Worm (Caenorhabditis elegans) whole organism, young adult: ENCODE data around the gene srt-23.
A peak's percentile ranks its signal among the peaks of the same experiment; 100 is the strongest.
"Not testable (repeated sequence)": the region's sequence is repeated elsewhere in the genome, so short reads cannot be mapped to it uniquely, and the experiment has no call there.

Experiments
- B0035.1 ChIP-seq: sonication (generic microtip); optimal IDR thresholded peaks from 2 replicates; lab custom pipeline; 2016; ENCODE audit warnings: missing genetic modification characterization, mild to moderate bottlenecking, missing compliant biosample characterization, missing genotype, missing genetic modification reagents
- D2030.7 ChIP-seq: fragments of 200-800 bp; sonication (Bioruptor generic); IDR thresholded peaks from 2 replicates; pipeline ENCODE4 v1.3.6; 2022; ENCODE audit warnings: missing genetic modification reagents, missing genetic modification characterization, missing compliant biosample characterization
- F22D6.2 ChIP-seq: sonication (generic microtip); optimal IDR thresholded peaks from 2 replicates; lab custom pipeline; 2016; ENCODE audit warnings: mild to moderate bottlenecking, missing genetic modification characterization, missing compliant biosample characterization
- F57C9.4 ChIP-seq: sonication (generic microtip); optimal IDR thresholded peaks from 2 replicates; lab custom pipeline; 2017; ENCODE audit warnings: mild to moderate bottlenecking, missing genetic modification characterization, missing compliant biosample characterization
- K12H6.12 ChIP-seq: fragments of 200-800 bp; sonication (Bioruptor generic); optimal IDR thresholded peaks from 2 replicates; lab custom pipeline; 2018; ENCODE audit warnings: mild to moderate bottlenecking, missing genetic modification characterization, missing compliant biosample characterization
- T07F8.4 ChIP-seq: sonication (generic microtip); optimal IDR thresholded peaks from 2 replicates; lab custom pipeline; 2016; ENCODE audit warnings: mild to moderate bottlenecking, missing genetic modification characterization, moderate library complexity, missing compliant biosample characterization
- Y56A3A.18 ChIP-seq: fragments of 200-800 bp; sonication (Bioruptor generic); IDR thresholded peaks from 2 replicates; pipeline ENCODE4 v1.3.6; 2022; ENCODE audit warnings: missing genetic modification reagents, missing genetic modification characterization, missing compliant biosample characterization
- Y79H2A.3 ChIP-seq: fragments of 200-800 bp; sonication (Bioruptor generic); conservative IDR thresholded peaks from 2 replicates; pipeline ENCODE4 v1.3.6; 2022; ENCODE audit warnings: missing genetic modification reagents, missing genetic modification characterization, missing compliant biosample characterization
- aptf-3 ChIP-seq: fragments of 200-800 bp; sonication (Bioruptor generic); IDR thresholded peaks from 2 replicates; pipeline ENCODE4 v1.3.6; 2022; ENCODE audit warnings: missing genetic modification characterization, missing compliant biosample characterization
- attf-3 ChIP-seq: fragments of 200-800 bp; sonication (Bioruptor generic); conservative IDR thresholded peaks from 2 replicates; pipeline ENCODE4 v1.3.6; 2022; ENCODE audit warnings: missing genetic modification reagents, missing genetic modification characterization, missing compliant biosample characterization
- ceh-100 ChIP-seq: fragments of 200-800 bp; sonication (Bioruptor generic); IDR thresholded peaks from 2 replicates; pipeline ENCODE4 v1.3.6; 2022; ENCODE audit warnings: missing genetic modification reagents, missing genetic modification characterization, missing compliant biosample characterization
- ceh-27 ChIP-seq: fragments of 200-800 bp; sonication (Bioruptor generic); optimal IDR thresholded peaks from 2 replicates; lab custom pipeline; 2018; ENCODE audit warnings: mild to moderate bottlenecking, missing genetic modification characterization, moderate library complexity, missing compliant biosample characterization
- ceh-58 ChIP-seq: fragments of 200-800 bp; sonication (Bioruptor generic); IDR thresholded peaks from 2 replicates; pipeline ENCODE4 v1.3.6; 2022; ENCODE audit warnings: missing genetic modification characterization, missing compliant biosample characterization
- ceh-79 ChIP-seq: sonication (generic microtip); optimal IDR thresholded peaks from 2 replicates; lab custom pipeline; 2017; ENCODE audit warnings: mild to moderate bottlenecking, missing genetic modification characterization, missing compliant biosample characterization
- dox-1 ChIP-seq: fragments of 200-800 bp; sonication (Bioruptor generic); IDR thresholded peaks from 2 replicates; pipeline ENCODE4 v1.3.6; 2022; ENCODE audit warnings: missing genetic modification reagents, missing genetic modification characterization, missing compliant biosample characterization
- dpl-1 ChIP-seq: fragments of 150-350 bp; optimal IDR thresholded peaks from 2 replicates; lab custom pipeline; 2014; ENCODE audit warnings: missing biosample characterization, missing genetic modification reagents, missing genetic modification characterization
- efl-1 ChIP-seq: fragments of 150-350 bp; optimal IDR thresholded peaks from 2 replicates; lab custom pipeline; 2014; ENCODE audit warnings: missing biosample characterization, missing genetic modification reagents, missing genetic modification characterization
- gei-17 ChIP-seq: fragments of 200-800 bp; sonication (Bioruptor generic); optimal IDR thresholded peaks from 2 replicates; lab custom pipeline; 2018; ENCODE audit warnings: mild to moderate bottlenecking, missing genetic modification characterization, missing compliant biosample characterization
- hlh-12 ChIP-seq: sonication (generic microtip); optimal IDR thresholded peaks from 2 replicates; lab custom pipeline; 2016; ENCODE audit warnings: missing genetic modification characterization, missing compliant biosample characterization
- hmg-1.2 ChIP-seq: fragments of 200-800 bp; sonication (Bioruptor generic); IDR thresholded peaks from 2 replicates; pipeline ENCODE4 v1.3.6; 2022; ENCODE audit warnings: missing genetic modification reagents, missing genetic modification characterization, missing compliant biosample characterization
- lin-26 ChIP-seq: fragments of 200-800 bp; sonication (Bioruptor generic); IDR thresholded peaks from 2 replicates; pipeline ENCODE4 v1.3.6; 2022; ENCODE audit warnings: missing genetic modification reagents, missing genetic modification characterization, missing compliant biosample characterization
- lin-35 ChIP-seq, 3 experiments: fragments of 150-350 bp in 2 of 3; sonication (generic microtip) in 1 of 3; optimal IDR thresholded peaks; 2 replicates each; lab custom pipeline; 2014 to 2018; ENCODE audit warnings: missing biosample characterization in 3 of 3, missing genetic modification characterization in 3 of 3, missing genetic modification reagents in 3 of 3
- lin-40 ChIP-seq: sonication (generic microtip); optimal IDR thresholded peaks from 2 replicates; lab custom pipeline; 2016; ENCODE audit warnings: missing genetic modification characterization, mild to moderate bottlenecking, missing compliant biosample characterization, missing genotype, missing genetic modification reagents
- lin-54 ChIP-seq: fragments of 200-800 bp; sonication (Bioruptor generic); optimal IDR thresholded peaks from 2 replicates; lab custom pipeline; 2018; ENCODE audit warnings: mild to moderate bottlenecking, missing genetic modification characterization, missing compliant biosample characterization
- madf-6 ChIP-seq: fragments of 200-800 bp; sonication (Bioruptor generic); IDR thresholded peaks from 2 replicates; pipeline ENCODE4 v1.3.6; 2022; ENCODE audit warnings: missing genetic modification reagents, missing genetic modification characterization, missing compliant biosample characterization
- madf-8 ChIP-seq: fragments of 200-800 bp; sonication (Bioruptor generic); conservative IDR thresholded peaks from 2 replicates; pipeline ENCODE4 v1.3.6; 2022; ENCODE audit warnings: missing genetic modification reagents, missing genetic modification characterization, missing compliant biosample characterization
- mcd-1 ChIP-seq: fragments of 200-800 bp; sonication (Bioruptor generic); IDR thresholded peaks from 2 replicates; pipeline ENCODE4 v1.3.6; 2022; ENCODE audit warnings: missing genetic modification reagents, missing genetic modification characterization, missing compliant biosample characterization
- mxl-1 ChIP-seq: sonication (generic microtip); optimal IDR thresholded peaks from 2 replicates; lab custom pipeline; 2016; ENCODE audit warnings: missing genetic modification characterization, missing compliant biosample characterization
- nfya-1 ChIP-seq: sonication (generic microtip); optimal IDR thresholded peaks from 2 replicates; lab custom pipeline; 2017; ENCODE audit warnings: antibody characterized with exemption, missing compliant biosample characterization, missing genetic modification characterization, borderline replicate concordance; ENCODE audit not compliant: insufficient read depth
- nhr-120 ChIP-seq: fragments of 200-800 bp; sonication (Bioruptor generic); IDR thresholded peaks from 2 replicates; pipeline ENCODE4 v1.3.6; 2022; ENCODE audit warnings: missing genetic modification characterization, missing compliant biosample characterization
- nhr-80 ChIP-seq: sonication (generic microtip); optimal IDR thresholded peaks from 2 replicates; lab custom pipeline; 2016; ENCODE audit warnings: missing genetic modification characterization, missing compliant biosample characterization
- snpc-4 ChIP-seq, 5 experiments: fragments of 150-350 bp in 1 of 5; sonication (generic microtip) in 4 of 5; optimal IDR thresholded peaks; 2 replicates each; lab custom pipeline; 2014 to 2018; ENCODE audit warnings: missing genetic modification characterization in 5 of 5, missing biosample characterization in 3 of 5, antibody characterized with exemption in 2 of 5, mild to moderate bottlenecking in 2 of 5, missing compliant biosample characterization in 2 of 5, missing genotype in 2 of 5, moderate library complexity in 2 of 5, missing genetic modification reagents in 1 of 5
- tbp1 ChIP-seq: fragments of 200-800 bp; sonication (Bioruptor generic); optimal IDR thresholded peaks from 2 replicates; lab custom pipeline; 2018; ENCODE audit warnings: mild to moderate bottlenecking, missing genetic modification characterization, missing compliant biosample characterization
- unc-62 ChIP-seq: fragments of 150-350 bp; optimal IDR thresholded peaks from 2 replicates; lab custom pipeline; 2014; ENCODE audit warnings: missing biosample characterization, missing genetic modification reagents, missing genetic modification characterization
- zim-3 ChIP-seq: sonication (generic microtip); optimal IDR thresholded peaks from 2 replicates; lab custom pipeline; 2017; ENCODE audit warnings: mild to moderate bottlenecking, missing genetic modification characterization, moderate library complexity, missing compliant biosample characterization
- ztf-18 ChIP-seq: sonication (generic microtip); optimal IDR thresholded peaks from 2 replicates; lab custom pipeline; 2016; ENCODE audit warnings: missing genotype, mild to moderate bottlenecking, missing genetic modification characterization, missing compliant biosample characterization

Gene srt-23

ce11 chrIV:769931-770544, 13.5 kb downstream of the srt-23 start:
- peak; percentile 85 for TF ChIP-seq mcd-1 (GFP tag; lab: Robert Waterston, UW)
- TF ChIP-seq D2030.7 (GFP tag; lab: Robert Waterston, UW), result peak; percentile 28; the same call in 1 of the 2 replicates

ce11 chrIV:771061-771460, 14.5 kb downstream of the srt-23 start, which contains the start of gene F56B3.9:
Gene F56B3.9 (plus strand): TSS chrIV:771361.
- TF ChIP-seq K12H6.12 (tag; lab: Kevin White, UChicago); ceh-100 (GFP tag; lab: Robert Waterston, UW); nhr-120 (GFP tag; lab: Robert Waterston, UW): not testable (repeated sequence)

- peak; percentile 24 for TF ChIP-seq dpl-1 (GFP tag; lab: Kevin White, UChicago)
- peak; percentile 37 for TF ChIP-seq lin-54
- peak; percentile 85 for TF ChIP-seq mcd-1 (GFP tag; lab: Robert Waterston, UW)
- TF ChIP-seq tbp1 (GFP tag; lab: Kevin White, UChicago), result no peak
- TF ChIP-seq lin-35 (GFP tag; optimal IDR thresholded peaks at IDR 0.05; lab: Kevin White, UChicago), result peak in 1 of 3 experiments; percentile 34
- TF ChIP-seq efl-1 (GFP tag; lab: Kevin White, UChicago), result peak; percentile 55
Observed at ce11 chrIV:772931-773330, 16.4 kb downstream of the srt-23 start, which contains the start of gene mrpl-2. Gene mrpl-2 (plus strand): TSS chrIV:773237.

- TF ChIP-seq Y56A3A.18 (GFP tag; lab: Robert Waterston, UW), result no peak
- TF ChIP-seq nfya-1 (tag; lab: Kevin White, UChicago), result no peak
- no peak for TF ChIP-seq nhr-120 (GFP tag; lab: Robert Waterston, UW)
- no peak for TF ChIP-seq zim-3 (tag; lab: Kevin White, UChicago)
- no peak for TF ChIP-seq D2030.7 (GFP tag; lab: Robert Waterston, UW)
- TF ChIP-seq B0035.1 (tag; lab: Kevin White, UChicago), result no peak
- no peak for TF ChIP-seq ztf-18 (tag; lab: Kevin White, UChicago)
- TF ChIP-seq F22D6.2 (tag; lab: Kevin White, UChicago), result no peak
- no peak for TF ChIP-seq attf-3 (GFP tag; lab: Robert Waterston, UW)
Observed at ce11 chrIV:773580-773979, 17.1 kb downstream of the srt-23 start.

- TF ChIP-seq nhr-80 (tag; lab: Kevin White, UChicago) (peak; percentile 30), lin-26 (GFP tag; lab: Robert Waterston, UW) (no peak), lin-40 (tag; lab: Kevin White, UChicago) (no peak)
Observed at ce11 chrIV:778484-778883, 22.0 kb downstream of the srt-23 start, which contains the start of gene ugt-52. Gene ugt-52 (plus strand): TSS chrIV:778784.

- TF ChIP-seq snpc-4 (GFP tag; optimal IDR thresholded peaks at IDR 0.05; lab: Kevin White, UChicago) (no peak), snpc-4 (tag; optimal IDR thresholded peaks at IDR 0.05; lab: Kevin White, UChicago) (peak in 1 of 4 experiments; percentile 20), efl-1 (GFP tag; lab: Kevin White, UChicago) (no peak), T07F8.4 (tag; lab: Kevin White, UChicago) (no peak), madf-6 (GFP tag; lab: Robert Waterston, UW) (peak; percentile 17; the same call in 1 of the 2 replicates), aptf-3 (GFP tag; lab: Robert Waterston, UW) (no peak), madf-8 (no peak), mxl-1 (tag; lab: Kevin White, UChicago) (no peak), ztf-18 (tag; lab: Kevin White, UChicago) (no peak), nhr-80 (tag; lab: Kevin White, UChicago) (peak; percentile 70), ceh-79 (tag; lab: Kevin White, UChicago) (no peak), unc-62 (GFP tag; lab: Kevin White, UChicago) (no peak), hlh-12 (tag; lab: Kevin White, UChicago) (no peak), K12H6.12 (tag; lab: Kevin White, UChicago) (no peak), mcd-1 (GFP tag; lab: Robert Waterston, UW) (no peak), Y79H2A.3 (GFP tag; lab: Robert Waterston, UW) (no peak), gei-17 (GFP tag; lab: Kevin White, UChicago) (no peak), F57C9.4 (tag; lab: Kevin White, UChicago) (no peak), dox-1 (GFP tag; lab: Robert Waterston, UW) (0 out of 2 replicates have a peak, but pooled peaks have one; percentile 9), ceh-58 (no peak), ceh-27 (GFP tag; lab: Kevin White, UChicago) (no peak), hmg-1.2 (GFP tag; lab: Robert Waterston, UW) (no peak)
Observed at ce11 chrIV:782393-782792, 25.9 kb downstream of the srt-23 start.
